Worm (Caenorhabditis elegans) whole organism, mixed stage, embryonic: ENCODE measurements around the gene his-5.
"Not testable (repeated sequence)": the region's sequence is repeated elsewhere in the genome, so short reads cannot be mapped to it uniquely, and the experiment has no call there.

Experiments
- ceh-39 ChIP-seq: fragments of 150-350 bp; optimal IDR thresholded peaks from 2 replicates; lab custom pipeline; 2014; ENCODE audit warnings: missing biosample characterization, missing genetic modification characterization
- ceh-43 ChIP-seq: fragments of 200-800 bp; sonication (Bioruptor generic); optimal IDR thresholded peaks from 2 replicates; lab custom pipeline; 2018; ENCODE audit warnings: mild to moderate bottlenecking, missing genetic modification characterization, moderate library complexity, missing compliant biosample characterization
- ces-1 ChIP-seq: fragments of 150-350 bp; optimal IDR thresholded peaks from 2 replicates; lab custom pipeline; 2014; ENCODE audit warnings: missing biosample characterization, missing genetic modification reagents, missing genetic modification characterization
- elt-1 ChIP-seq: sonication (generic microtip); optimal IDR thresholded peaks from 2 replicates; lab custom pipeline; 2017; ENCODE audit warnings: missing genetic modification characterization, mild to moderate bottlenecking, missing compliant biosample characterization, antibody characterized with exemption, moderate library complexity, borderline replicate concordance; ENCODE audit not compliant: insufficient read depth
- lsy-2 ChIP-seq: fragments of 150-350 bp; optimal IDR thresholded peaks from 2 replicates; lab custom pipeline; 2014; ENCODE audit warnings: missing biosample characterization, missing genetic modification characterization
- mep-1 ChIP-seq: fragments of 150-350 bp; optimal IDR thresholded peaks from 2 replicates; lab custom pipeline; 2017; ENCODE audit warnings: missing biosample characterization, missing genetic modification reagents, missing genetic modification characterization, inconsistent platforms
- nhr-12 ChIP-seq: fragments of 150-350 bp; optimal IDR thresholded peaks from 2 replicates; lab custom pipeline; 2014; ENCODE audit warnings: missing biosample characterization, missing genetic modification characterization
- nhr-237 ChIP-seq: fragments of 150-350 bp; optimal IDR thresholded peaks from 2 replicates; lab custom pipeline; 2014; ENCODE audit warnings: missing biosample characterization, missing genetic modification characterization
- nhr-28 ChIP-seq: fragments of 150-350 bp; optimal IDR thresholded peaks from 2 replicates; lab custom pipeline; 2014; ENCODE audit warnings: missing biosample characterization, missing genetic modification characterization
- snpc-4 ChIP-seq: fragments of 150-350 bp; optimal IDR thresholded peaks from 2 replicates; lab custom pipeline; 2014; ENCODE audit warnings: missing biosample characterization, missing genetic modification characterization
- unc-39 ChIP-seq: fragments of 150-350 bp; optimal IDR thresholded peaks from 2 replicates; lab custom pipeline; 2014; ENCODE audit warnings: missing biosample characterization, missing genetic modification characterization
- unc-62 ChIP-seq: fragments of 150-350 bp; optimal IDR thresholded peaks from 2 replicates; lab custom pipeline; 2014; ENCODE audit warnings: missing biosample characterization, missing genetic modification reagents, missing genetic modification characterization
- ztf-11 ChIP-seq: fragments of 150-350 bp; optimal IDR thresholded peaks from 2 replicates; lab custom pipeline; 2014; ENCODE audit warnings: missing biosample characterization, missing genetic modification characterization

ce11 chrV:8534534-8535283 is at the start of gene his-5, which contains the start of gene his-6:
- TF ChIP-seq nhr-237 (tag; lab: Kevin White, UChicago); ces-1 (GFP tag; lab: Kevin White, UChicago); unc-39 (tag; lab: Kevin White, UChicago); mep-1 (tag; lab: Kevin White, UChicago); elt-1 (tag; lab: Kevin White, UChicago); ceh-39 (tag; lab: Kevin White, UChicago); ztf-11 (tag; lab: Kevin White, UChicago); nhr-12 (tag; lab: Kevin White, UChicago); lsy-2 (tag; lab: Kevin White, UChicago); unc-62; nhr-28; ceh-43 (GFP tag; lab: Kevin White, UChicago); snpc-4: not testable (repeated sequence)
